Fruit fly (Drosophila melanogaster): ENCODE measurements around the gene dia.

dm6 chr2L:20733025-20733424 lies 24.9 kb upstream of the dia start:
- no peak for TF ChIP-seq usp (GFP tag; optimal IDR thresholded peaks at IDR 0.05)
- no peak for TF ChIP-seq psq (optimal IDR thresholded peaks at IDR 0.05)
- no peak for TF ChIP-seq EcR (GFP tag; optimal IDR thresholded peaks at IDR 0.05)

Measured in whole organism.